Worm (Caenorhabditis elegans) whole organism, young adult: ENCODE measurements around the gene C54E10.11.

Experiments
- hsf-1 ChIP-seq: fragments of 200-800 bp; sonication (Bioruptor generic); IDR thresholded peaks from 2 replicates; pipeline ENCODE4 v1.3.6; 2022; ENCODE audit warnings: missing genetic modification reagents, missing genetic modification characterization, missing compliant biosample characterization
- lin-35 ChIP-seq, 3 experiments: fragments of 150-350 bp in 2 of 3; sonication (generic microtip) in 1 of 3; optimal IDR thresholded peaks; 2 replicates each; lab custom pipeline; 2014 to 2018; ENCODE audit warnings: missing biosample characterization in 3 of 3, missing genetic modification characterization in 3 of 3, missing genetic modification reagents in 3 of 3
- madf-10 ChIP-seq: sonication (generic microtip); optimal IDR thresholded peaks from 2 replicates; lab custom pipeline; 2016; ENCODE audit warnings: mild to moderate bottlenecking, missing genetic modification characterization, missing compliant biosample characterization
- mxl-1 ChIP-seq: sonication (generic microtip); optimal IDR thresholded peaks from 2 replicates; lab custom pipeline; 2016; ENCODE audit warnings: missing genetic modification characterization, missing compliant biosample characterization
- nfya-1 ChIP-seq: sonication (generic microtip); optimal IDR thresholded peaks from 2 replicates; lab custom pipeline; 2017; ENCODE audit warnings: antibody characterized with exemption, missing compliant biosample characterization, missing genetic modification characterization, borderline replicate concordance; ENCODE audit not compliant: insufficient read depth
- repo-1 ChIP-seq: sonication (generic microtip); optimal IDR thresholded peaks from 2 replicates; lab custom pipeline; 2017; ENCODE audit warnings: mild to moderate bottlenecking, missing genetic modification characterization, missing compliant biosample characterization
- unc-130 ChIP-seq: sonication (generic microtip); optimal IDR thresholded peaks from 2 replicates; lab custom pipeline; 2016; ENCODE audit warnings: missing genetic modification reagents, missing genetic modification characterization, missing compliant biosample characterization

DNA sequence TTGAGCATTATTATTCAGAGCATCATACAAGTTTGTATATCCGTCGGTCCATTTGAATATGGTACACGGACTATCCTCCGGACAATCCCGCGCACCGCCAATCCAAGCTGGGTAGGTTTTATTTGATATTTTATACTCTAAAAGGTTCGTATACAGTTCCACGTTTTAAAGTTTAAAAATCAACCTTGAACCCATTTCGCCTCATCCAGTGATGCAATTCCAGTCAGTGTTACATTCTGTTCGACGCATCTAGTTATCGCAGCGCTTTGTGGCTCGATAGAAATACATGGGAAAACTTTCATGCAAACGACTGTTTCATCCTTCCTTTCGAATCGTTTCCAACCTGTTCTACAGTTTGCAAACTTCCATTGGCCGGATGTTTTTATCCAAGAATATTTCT, 32.1 kb downstream of the C54E10.11 start:
- TF ChIP-seq unc-130 (GFP tag; lab: Kevin White, UChicago): no peak
- TF ChIP-seq repo-1 (tag; lab: Kevin White, UChicago): no peak
- no peak for TF ChIP-seq madf-10
- TF ChIP-seq mxl-1 (tag; lab: Kevin White, UChicago): no peak
- TF ChIP-seq nfya-1: no peak
- TF ChIP-seq hsf-1 (GFP tag; lab: Robert Waterston, UW): no peak
- TF ChIP-seq lin-35 (GFP tag; optimal IDR thresholded peaks at IDR 0.05; lab: Kevin White, UChicago): no peak
